Worm (Caenorhabditis elegans): ENCODE results near the gene tlk-1.

tlk-1 gene

DNA sequence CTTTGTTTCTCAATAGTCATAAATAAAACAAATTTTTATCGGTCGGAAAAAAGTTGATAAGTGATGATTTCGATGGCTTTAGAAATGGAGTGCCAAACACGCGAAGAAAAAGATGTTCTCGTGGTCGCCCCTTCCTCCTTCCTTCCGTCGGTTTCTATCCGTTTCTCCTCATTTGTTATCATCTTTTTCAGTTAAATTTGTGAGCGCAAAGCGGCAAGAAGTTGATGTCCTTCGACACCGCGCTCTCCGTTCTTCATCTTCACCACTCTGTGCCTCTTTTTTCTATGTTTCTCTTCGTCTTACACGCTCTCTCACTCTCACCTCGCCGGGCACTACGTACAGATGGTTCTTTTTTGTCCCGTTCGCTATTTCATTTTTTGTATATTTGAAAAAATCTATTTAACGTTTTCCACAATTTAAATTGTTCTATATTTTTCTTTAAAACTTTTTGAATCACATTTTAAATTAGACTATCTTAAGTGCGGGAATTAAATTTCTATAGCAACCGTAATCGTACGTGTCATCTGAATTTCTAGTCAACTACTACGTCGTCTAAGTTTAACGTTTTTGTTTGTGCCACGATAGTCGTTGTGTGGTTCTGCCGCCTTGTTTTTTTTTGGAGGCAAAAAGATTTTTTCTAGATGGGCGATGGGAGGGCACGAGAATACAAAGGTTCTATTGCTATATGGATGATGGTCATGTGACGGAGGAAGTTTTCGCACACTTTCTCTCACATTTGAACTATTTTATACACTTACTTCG, 860 bp upstream of the tlk-1 start:
- TF ChIP-seq ceh-82 (tag; optimal IDR thresholded peaks at IDR 0.05) = no peak
- TF ChIP-seq nhr-20 (tag; optimal IDR thresholded peaks at IDR 0.05) = no peak
- no peak for TF ChIP-seq pqm-1 (tag; optimal IDR thresholded peaks at IDR 0.05)
- no peak for TF ChIP-seq fkh-8 (tag; optimal IDR thresholded peaks at IDR 0.05)
- TF ChIP-seq snu-23 (GFP tag; optimal IDR thresholded peaks at IDR 0.05) = peak; percentile 1
- TF ChIP-seq hlh-4 (tag; optimal IDR thresholded peaks at IDR 0.05) = no peak
- TF ChIP-seq fkh-10 (GFP tag; optimal IDR thresholded peaks at IDR 0.05) = peak; percentile 45
- TF ChIP-seq mdl-1 (tag; optimal IDR thresholded peaks at IDR 0.05) = peak in 1 of 2 experiments; percentile 19
- no peak for TF ChIP-seq sup-37 (GFP tag; optimal IDR thresholded peaks at IDR 0.05)
- TF ChIP-seq nhr-90 (tag; optimal IDR thresholded peaks at IDR 0.05; ENCODE audit: poor library complexity) = no peak
- no peak for TF ChIP-seq C16A3.4 (tag; optimal IDR thresholded peaks at IDR 0.05)
- no peak for TF ChIP-seq nhr-84 (tag; optimal IDR thresholded peaks at IDR 0.05)
- TF ChIP-seq elt-3 (tag; optimal IDR thresholded peaks at IDR 0.05) = peak in 1 of 6 experiments; percentile 43
- peak in 1 of 2 experiments; percentile 1 for TF ChIP-seq efl-1 (optimal IDR thresholded peaks at IDR 0.05)
- TF ChIP-seq efl-1 (GFP tag; optimal IDR thresholded peaks at IDR 0.05 in 1 of 2) = peak in 1 of 2 experiments; percentile 73
- TF ChIP-seq alr-1 (tag; optimal IDR thresholded peaks at IDR 0.05; ENCODE audit: borderline replicate concordance) = no peak
- TF ChIP-seq unc-62 (GFP tag; optimal IDR thresholded peaks at IDR 0.05) = no peak
- no peak for TF ChIP-seq lin-13 (GFP tag; optimal IDR thresholded peaks at IDR 0.05)
- TF ChIP-seq swsn-7 (tag; optimal IDR thresholded peaks at IDR 0.05) = no peak
- TF ChIP-seq mep-1 (tag; optimal IDR thresholded peaks at IDR 0.05) = peak; percentile 7
- no peak for TF ChIP-seq tbx-2 (tag; optimal IDR thresholded peaks at IDR 0.05)
- no peak for TF ChIP-seq aha-1 (tag; optimal IDR thresholded peaks at IDR 0.05)
- TF ChIP-seq lin-39 (tag; optimal IDR thresholded peaks at IDR 0.05) = no peak
- no peak for TF ChIP-seq fos-1 (tag; optimal IDR thresholded peaks at IDR 0.05)
- TF ChIP-seq hpl-2 (GFP tag; optimal IDR thresholded peaks at IDR 0.05) = no peak
- TF ChIP-seq nhr-47 (tag; optimal IDR thresholded peaks at IDR 0.05) = no peak
- TF ChIP-seq unc-98 (GFP tag; IDR thresholded peaks at IDR 0.05) = no peak
- no peak for TF ChIP-seq vab-15 (tag; optimal IDR thresholded peaks at IDR 0.05)
- TF ChIP-seq lsy-2 (tag; optimal IDR thresholded peaks at IDR 0.05) = no peak
- TF ChIP-seq ztf-11 (tag; optimal IDR thresholded peaks at IDR 0.05) = no peak
- TF ChIP-seq nhr-85 (tag) = peak; percentile 71
- TF ChIP-seq lin-14 (GFP tag; optimal IDR thresholded peaks at IDR 0.05) = peak; percentile 91
- TF ChIP-seq blmp-1 (tag; optimal IDR thresholded peaks at IDR 0.05) = peak; percentile 36
- TF ChIP-seq egl-13 (tag; optimal IDR thresholded peaks at IDR 0.05) = no peak
- no peak for TF ChIP-seq egl-27 (tag; optimal IDR thresholded peaks at IDR 0.05)
- TF ChIP-seq ztf-4 (tag; optimal IDR thresholded peaks at IDR 0.05) = no peak
- TF ChIP-seq mab-9 (GFP tag; IDR thresholded peaks at IDR 0.05) = no peak
- no peak for TF ChIP-seq ceh-90 (tag; optimal IDR thresholded peaks at IDR 0.05)
- peak; percentile 30 for TF ChIP-seq pag-3 (tag; optimal IDR thresholded peaks at IDR 0.05; ENCODE audit: borderline replicate concordance, insufficient read depth)
- no peak for TF ChIP-seq ceh-88 (GFP tag; IDR thresholded peaks at IDR 0.05)
- TF ChIP-seq lin-15B (tag; optimal IDR thresholded peaks at IDR 0.05) = no peak
- TF ChIP-seq ceh-63 (GFP tag; optimal IDR thresholded peaks at IDR 0.05) = no peak
- no peak for TF ChIP-seq zag-1 (tag; optimal IDR thresholded peaks at IDR 0.05)
- TF ChIP-seq dsc-1 (tag; optimal IDR thresholded peaks at IDR 0.05) = no peak
- TF ChIP-seq rnt-1 (tag; optimal IDR thresholded peaks at IDR 0.05) = peak; percentile 17
- TF ChIP-seq elt-2 (tag; optimal IDR thresholded peaks at IDR 0.05) = no peak
- TF ChIP-seq C04F5.9 (tag; optimal IDR thresholded peaks at IDR 0.05) = no peak
- TF ChIP-seq xbp-1 (tag; optimal IDR thresholded peaks at IDR 0.05) = no peak
- TF ChIP-seq skn-1 (tag; optimal IDR thresholded peaks at IDR 0.05) = peak; percentile 1
- TF ChIP-seq irx-1 (tag; optimal IDR thresholded peaks at IDR 0.05) = no peak
- TF ChIP-seq aly-2 (tag; optimal IDR thresholded peaks at IDR 0.05) = no peak
- peak; percentile 36 for TF ChIP-seq nhr-71 (tag; optimal IDR thresholded peaks at IDR 0.05)

Measured in whole organism, L1 larva.